Worm (Caenorhabditis elegans): ENCODE measurements around the gene lmd-3.

DNA sequence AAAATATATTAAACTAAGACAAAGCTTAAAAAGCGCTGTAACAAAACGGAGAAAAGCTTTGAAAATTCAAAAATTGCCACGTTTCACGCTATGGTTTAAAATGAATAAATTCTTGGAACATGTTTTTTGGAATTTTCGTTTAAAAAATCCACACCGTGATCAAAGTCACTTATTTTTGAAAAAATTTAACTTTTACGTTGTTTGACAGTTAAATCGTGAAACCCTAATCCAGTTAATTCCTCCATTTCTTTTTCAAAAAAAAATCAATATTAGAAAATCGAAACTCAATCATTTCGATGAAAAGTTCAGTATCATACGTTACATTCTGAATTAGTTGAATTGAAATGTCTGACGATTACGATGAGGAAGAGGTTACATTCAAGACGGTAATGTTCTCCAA lies 68.8 kb downstream of the lmd-3 start, which contains the start of gene F38E1.3:
- TF ChIP-seq ama-1 (optimal IDR thresholded peaks at IDR 0.05), result no peak
- TF ChIP-seq ets-7 (tag; optimal IDR thresholded peaks at IDR 0.05), result no peak
- no peak for TF ChIP-seq flt-1 (GFP tag; IDR thresholded peaks at IDR 0.05)
- TF ChIP-seq pes-1 (GFP tag; IDR thresholded peaks at IDR 0.05), result no peak
- no peak for TF ChIP-seq sea-1 (GFP tag; conservative IDR thresholded peaks at IDR 0.05)
